Worm (Caenorhabditis elegans) whole organism, L2 larva: ENCODE results near the gene srx-20.

Source experiments
- C34F6.9 ChIP-seq: fragments of 150-350 bp; optimal IDR thresholded peaks from 2 replicates; lab custom pipeline; 2014; ENCODE audit warnings: missing biosample characterization, missing genetic modification characterization
- F13H6.1 ChIP-seq: sonication (generic microtip); optimal IDR thresholded peaks from 2 replicates; lab custom pipeline; 2016; ENCODE audit warnings: missing genetic modification characterization, missing compliant biosample characterization
- R02D3.7 ChIP-seq: fragments of 150-350 bp; optimal IDR thresholded peaks from 2 replicates; lab custom pipeline; 2014; ENCODE audit warnings: missing biosample characterization, missing genetic modification characterization
- Y55F3AM.14 ChIP-seq: fragments of 200-800 bp; sonication (Bioruptor generic); optimal IDR thresholded peaks from 2 replicates; lab custom pipeline; 2018; ENCODE audit warnings: mild to moderate bottlenecking, missing genetic modification characterization, missing compliant biosample characterization
- ZK546.5 ChIP-seq: sonication (generic microtip); optimal IDR thresholded peaks from 2 replicates; lab custom pipeline; 2017; ENCODE audit warnings: missing biosample characterization, missing genetic modification characterization
- alr-1 ChIP-seq: fragments of 150-350 bp; optimal IDR thresholded peaks from 2 replicates; lab custom pipeline; 2014; ENCODE audit warnings: missing biosample characterization, missing genetic modification characterization
- aly-2 ChIP-seq: fragments of 150-350 bp; optimal IDR thresholded peaks from 2 replicates; lab custom pipeline; 2014; ENCODE audit warnings: missing biosample characterization, missing genetic modification characterization
- ama-1 ChIP-seq: fragments of 150-350 bp; optimal IDR thresholded peaks from 2 replicates; lab custom pipeline; 2018; ENCODE audit warnings: inconsistent platforms
- blmp-1 ChIP-seq: sonication (generic microtip); optimal IDR thresholded peaks from 2 replicates; lab custom pipeline; 2017; ENCODE audit warnings: missing genetic modification characterization, mild to moderate bottlenecking, missing compliant biosample characterization, antibody characterized with exemption, moderate library complexity; ENCODE audit not compliant: insufficient read depth
- ceh-16 ChIP-seq: fragments of 150-350 bp; optimal IDR thresholded peaks from 2 replicates; lab custom pipeline; 2014; ENCODE audit warnings: missing biosample characterization, missing genetic modification characterization
- ceh-82 ChIP-seq: fragments of 150-350 bp; optimal IDR thresholded peaks from 2 replicates; lab custom pipeline; 2014; ENCODE audit warnings: missing biosample characterization, missing genetic modification characterization
- crh-2 ChIP-seq: sonication (generic microtip); optimal IDR thresholded peaks from 2 replicates; lab custom pipeline; 2017; ENCODE audit warnings: missing biosample characterization, missing genetic modification characterization
- dmd-4 ChIP-seq: sonication (generic microtip); optimal IDR thresholded peaks from 2 replicates; lab custom pipeline; 2017; ENCODE audit warnings: missing biosample characterization, missing genetic modification characterization
- egl-27 ChIP-seq: sonication (generic microtip); optimal IDR thresholded peaks from 3 replicates; lab custom pipeline; 2017; ENCODE audit warnings: missing biosample characterization, missing genetic modification reagents, missing genetic modification characterization
- elt-1 ChIP-seq: fragments of 150-350 bp; optimal IDR thresholded peaks from 2 replicates; lab custom pipeline; 2014; ENCODE audit warnings: missing biosample characterization, missing genetic modification characterization
- elt-3 ChIP-seq: sonication (generic microtip); optimal IDR thresholded peaks from 2 replicates; lab custom pipeline; 2017; ENCODE audit warnings: missing biosample characterization, missing genetic modification characterization
- fos-1 ChIP-seq: fragments of 150-350 bp; optimal IDR thresholded peaks from 2 replicates; lab custom pipeline; 2014; ENCODE audit warnings: missing biosample characterization, missing genetic modification characterization
- gmeb-1 ChIP-seq: fragments of 150-350 bp; optimal IDR thresholded peaks from 2 replicates; lab custom pipeline; 2014; ENCODE audit warnings: missing biosample characterization, missing genetic modification characterization
- lin-11 ChIP-seq: fragments of 150-350 bp; sonication (generic microtip); optimal IDR thresholded peaks from 2 replicates; lab custom pipeline; 2014; ENCODE audit warnings: missing biosample characterization, missing genetic modification characterization, inconsistent platforms, mixed read lengths
- lin-13 ChIP-seq: fragments of 150-350 bp; optimal IDR thresholded peaks from 2 replicates; lab custom pipeline; 2014; ENCODE audit warnings: missing biosample characterization, missing genetic modification reagents, missing genetic modification characterization
- lin-39 ChIP-seq: fragments of 150-350 bp; optimal IDR thresholded peaks from 2 replicates; lab custom pipeline; 2014; ENCODE audit warnings: missing biosample characterization, missing genetic modification reagents, missing genetic modification characterization
- lsy-2 ChIP-seq, 2 experiments: fragments of 150-350 bp in 1 of 2; sonication (generic microtip) in 1 of 2; optimal IDR thresholded peaks; 2 replicates each; lab custom pipeline; 2014 to 2017; ENCODE audit warnings: missing biosample characterization in 2 of 2, missing genetic modification characterization in 2 of 2
- mab-5 ChIP-seq: fragments of 150-350 bp; optimal IDR thresholded peaks from 2 replicates; lab custom pipeline; 2014; ENCODE audit warnings: missing biosample characterization, missing genetic modification characterization
- mbf-1 ChIP-seq: sonication (generic microtip); optimal IDR thresholded peaks from 2 replicates; lab custom pipeline; 2017; ENCODE audit warnings: missing biosample characterization, missing genetic modification characterization
- mdl-1 ChIP-seq, 2 experiments: fragments of 150-350 bp in 1 of 2; sonication (generic microtip) in 1 of 2; optimal IDR thresholded peaks; 2 replicates each; lab custom pipeline; 2017; ENCODE audit warnings: missing biosample characterization in 2 of 2, missing genetic modification characterization in 2 of 2
- nhr-10 ChIP-seq: sonication (generic microtip); optimal IDR thresholded peaks from 2 replicates; lab custom pipeline; 2017; ENCODE audit warnings: missing biosample characterization, missing genetic modification characterization
- nhr-11 ChIP-seq: fragments of 150-350 bp; optimal IDR thresholded peaks from 2 replicates; lab custom pipeline; 2014; ENCODE audit warnings: missing biosample characterization, missing genetic modification characterization
- nhr-12 ChIP-seq: fragments of 150-350 bp; optimal IDR thresholded peaks from 2 replicates; lab custom pipeline; 2014; ENCODE audit warnings: missing biosample characterization, missing genetic modification characterization
- nhr-129 ChIP-seq: fragments of 150-350 bp; optimal IDR thresholded peaks from 2 replicates; lab custom pipeline; 2014; ENCODE audit warnings: missing biosample characterization, missing genetic modification characterization
- nhr-21 ChIP-seq: fragments of 150-350 bp; optimal IDR thresholded peaks from 2 replicates; lab custom pipeline; 2014; ENCODE audit warnings: missing biosample characterization, missing genetic modification characterization
- nhr-23 ChIP-seq: fragments of 150-350 bp; optimal IDR thresholded peaks from 2 replicates; lab custom pipeline; 2014; ENCODE audit warnings: missing biosample characterization, missing genetic modification reagents, missing genetic modification characterization
- nhr-237 ChIP-seq: fragments of 150-350 bp; optimal IDR thresholded peaks from 2 replicates; lab custom pipeline; 2014; ENCODE audit warnings: missing biosample characterization, missing genetic modification characterization
- nhr-25 ChIP-seq: fragments of 150-350 bp; sonication (generic microtip); optimal IDR thresholded peaks from 3 replicates; lab custom pipeline; 2014; ENCODE audit warnings: missing biosample characterization, missing genetic modification characterization
- nhr-6 ChIP-seq: fragments of 150-350 bp; optimal IDR thresholded peaks from 2 replicates; lab custom pipeline; 2014; ENCODE audit warnings: missing biosample characterization, missing genetic modification characterization
- nhr-77 ChIP-seq: fragments of 150-350 bp; optimal IDR thresholded peaks from 2 replicates; lab custom pipeline; 2014; ENCODE audit warnings: missing biosample characterization, missing genetic modification characterization
- peb-1 ChIP-seq: fragments of 150-350 bp; optimal IDR thresholded peaks from 2 replicates; lab custom pipeline; 2014; ENCODE audit warnings: missing biosample characterization, missing genetic modification characterization
- sem-4 ChIP-seq: fragments of 150-350 bp; optimal IDR thresholded peaks from 2 replicates; lab custom pipeline; 2014; ENCODE audit warnings: missing biosample characterization, missing genetic modification reagents, missing genetic modification characterization
- skn-1 ChIP-seq: sonication (generic microtip); optimal IDR thresholded peaks from 2 replicates; lab custom pipeline; 2017; ENCODE audit warnings: missing biosample characterization, missing genetic modification characterization
- sma-3 ChIP-seq: sonication (generic microtip); optimal IDR thresholded peaks from 2 replicates; lab custom pipeline; 2016; ENCODE audit warnings: missing genetic modification reagents, missing genetic modification characterization, missing compliant biosample characterization
- sma-9 ChIP-seq, 2 experiments: fragments of 150-350 bp in 1 of 2; sonication (generic microtip) in 1 of 2; optimal IDR thresholded peaks; 2 replicates each; lab custom pipeline; 2014 to 2016; ENCODE audit warnings: missing genetic modification characterization in 2 of 2, mild to moderate bottlenecking in 1 of 2, missing biosample characterization in 1 of 2, missing compliant biosample characterization in 1 of 2, missing genetic modification reagents in 1 of 2, moderate library complexity in 1 of 2
- snpc-4 ChIP-seq: fragments of 150-350 bp; optimal IDR thresholded peaks from 2 replicates; lab custom pipeline; 2014; ENCODE audit warnings: missing biosample characterization, missing genetic modification characterization
- unc-39 ChIP-seq: fragments of 150-350 bp; optimal IDR thresholded peaks from 2 replicates; lab custom pipeline; 2014; ENCODE audit warnings: missing biosample characterization, missing genetic modification characterization
- unc-55 ChIP-seq: fragments of 150-350 bp; sonication (generic microtip); optimal IDR thresholded peaks from 3 replicates; lab custom pipeline; 2014; ENCODE audit warnings: missing biosample characterization, missing genetic modification reagents, missing genetic modification characterization
- unc-62 ChIP-seq: fragments of 150-350 bp; optimal IDR thresholded peaks from 2 replicates; lab custom pipeline; 2014; ENCODE audit warnings: missing biosample characterization, missing genetic modification reagents, missing genetic modification characterization
- zag-1 ChIP-seq: fragments of 150-350 bp; optimal IDR thresholded peaks from 2 replicates; lab custom pipeline; 2014; ENCODE audit warnings: missing biosample characterization, missing genetic modification characterization
- ztf-1 ChIP-seq: fragments of 200-800 bp; sonication (Bioruptor generic); conservative IDR thresholded peaks from 2 replicates; pipeline ENCODE4 v1.3.6; 2022; ENCODE audit warnings: missing genetic modification characterization, missing compliant biosample characterization
- ztf-11 ChIP-seq: sonication (generic microtip); optimal IDR thresholded peaks from 2 replicates; lab custom pipeline; 2017; ENCODE audit warnings: missing biosample characterization, missing genetic modification characterization
- ztf-4 ChIP-seq: fragments of 150-350 bp; optimal IDR thresholded peaks from 2 replicates; lab custom pipeline; 2014; ENCODE audit warnings: missing biosample characterization, missing genetic modification characterization

The srx-20 gene

ce11 chrIV:6836769-6837168, 31.1 kb upstream of the srx-20 start:
- no peak for TF ChIP-seq snpc-4 (tag; lab: Kevin White, UChicago)
- TF ChIP-seq lsy-2 (tag; optimal IDR thresholded peaks at IDR 0.05; lab: Kevin White, UChicago), result peak in 1 of 2 experiments; percentile 38
- TF ChIP-seq sem-4, result peak; percentile 57
- no peak for TF ChIP-seq sma-9 (GFP tag; optimal IDR thresholded peaks at IDR 0.05; lab: Kevin White, UChicago)
- TF ChIP-seq sma-9 (tag; optimal IDR thresholded peaks at IDR 0.05; lab: Kevin White, UChicago), result no peak
- no peak for TF ChIP-seq mab-5 (tag; lab: Kevin White, UChicago)
- no peak for TF ChIP-seq ama-1
- no peak for TF ChIP-seq elt-3 (tag; lab: Kevin White, UChicago)
- peak; percentile 5 for TF ChIP-seq crh-2
- TF ChIP-seq, all 48 proteins: peak for 3

ce11 chrIV:6839091-6839522, 28.8 kb upstream of the srx-20 start:
- TF ChIP-seq blmp-1 (tag; lab: Kevin White, UChicago) (peak; percentile 41), F13H6.1 (tag; lab: Kevin White, UChicago) (peak; percentile 95), nhr-77 (tag; lab: Kevin White, UChicago) (no peak), sma-3 (GFP tag; lab: Kevin White, UChicago) (peak; percentile 61), ztf-4 (tag; lab: Kevin White, UChicago) (peak; percentile 55), unc-62 (peak; percentile 53), nhr-23 (tag; lab: Kevin White, UChicago) (no peak), ztf-1 (GFP tag; lab: Robert Waterston, UW) (no peak), mbf-1 (tag; lab: Kevin White, UChicago) (no peak), mdl-1 (tag; optimal IDR thresholded peaks at IDR 0.05; lab: Kevin White, UChicago) (peak; percentile 62 to 81), aly-2 (tag; lab: Kevin White, UChicago) (no peak), alr-1 (tag; lab: Kevin White, UChicago) (no peak), ceh-16 (no peak), dmd-4 (no peak), sem-4 (peak; percentile 68), R02D3.7 (no peak), ztf-11 (tag; lab: Kevin White, UChicago) (no peak), elt-1 (tag; lab: Kevin White, UChicago) (no peak), skn-1 (tag; lab: Kevin White, UChicago) (peak; percentile 23), nhr-12 (no peak), nhr-129 (peak; percentile 77), peb-1 (no peak), nhr-237 (tag; lab: Kevin White, UChicago) (no peak), lin-11 (tag; lab: Kevin White, UChicago) (no peak), sma-9 (GFP tag; optimal IDR thresholded peaks at IDR 0.05; lab: Kevin White, UChicago) (peak; percentile 98), sma-9 (tag; optimal IDR thresholded peaks at IDR 0.05; lab: Kevin White, UChicago) (no peak), fos-1 (tag; lab: Kevin White, UChicago) (peak; percentile 89), lin-39 (no peak), snpc-4 (tag; lab: Kevin White, UChicago) (no peak), ceh-82 (tag; lab: Kevin White, UChicago) (peak; percentile 65), mab-5 (tag; lab: Kevin White, UChicago) (peak; percentile 79), egl-27 (tag; lab: Kevin White, UChicago) (peak; percentile 81), zag-1 (tag; lab: Kevin White, UChicago) (peak; percentile 92), C34F6.9 (tag; lab: Kevin White, UChicago) (peak; percentile 96), elt-3 (tag; lab: Kevin White, UChicago) (no peak), crh-2 (peak; percentile 88), ZK546.5 (tag; lab: Kevin White, UChicago) (peak; percentile 15), unc-55 (GFP tag; lab: Kevin White, UChicago) (peak; percentile 94), lin-13 (GFP tag; lab: Kevin White, UChicago) (peak; percentile 72), nhr-11 (no peak), lsy-2 (tag; optimal IDR thresholded peaks at IDR 0.05; lab: Kevin White, UChicago) (peak; percentile 49 to 86), ama-1 (no peak), nhr-10 (tag; lab: Kevin White, UChicago) (peak; percentile 51), nhr-25 (tag; lab: Kevin White, UChicago) (no peak), unc-39 (peak; percentile 2), gmeb-1 (tag; lab: Kevin White, UChicago) (peak; percentile 61), nhr-6 (tag; lab: Kevin White, UChicago) (peak; percentile 79), nhr-21 (tag; lab: Kevin White, UChicago) (no peak), Y55F3AM.14 (GFP tag; lab: Kevin White, UChicago) (peak; percentile 82)
